Worm (Caenorhabditis elegans) whole organism, L4 larva: ENCODE data around the gene nono-1.

ENCODE experiments used
- D1046.2 ChIP-seq: fragments of 200-800 bp; sonication (Bioruptor generic); IDR thresholded peaks from 2 replicates; pipeline ENCODE4 v1.3.6; 2022; ENCODE audit warnings: missing genetic modification characterization, missing compliant biosample characterization
- F37D6.2 ChIP-seq: sonication (generic microtip); optimal IDR thresholded peaks from 2 replicates; lab custom pipeline; 2016; ENCODE audit warnings: mild to moderate bottlenecking, missing genetic modification characterization, missing compliant biosample characterization
- R02D3.7 ChIP-seq: fragments of 150-350 bp; sonication (generic microtip); optimal IDR thresholded peaks from 3 replicates; lab custom pipeline; 2014; ENCODE audit warnings: missing biosample characterization, missing genetic modification characterization
- T20F7.1 ChIP-seq: fragments of 200-800 bp; sonication (Bioruptor generic); optimal IDR thresholded peaks from 2 replicates; lab custom pipeline; 2018; ENCODE audit warnings: mild to moderate bottlenecking, missing genetic modification characterization, missing compliant biosample characterization
- Y75B8A.6 ChIP-seq: fragments of 200-800 bp; sonication (Bioruptor generic); IDR thresholded peaks from 2 replicates; pipeline ENCODE4 v1.3.6; 2022; ENCODE audit warnings: missing genetic modification reagents, missing genetic modification characterization, missing compliant biosample characterization
- aly-2 ChIP-seq: sonication (generic microtip); optimal IDR thresholded peaks from 2 replicates; lab custom pipeline; 2018; ENCODE audit warnings: missing biosample characterization, missing genetic modification characterization
- ama-1 ChIP-seq: fragments of 150-350 bp; optimal IDR thresholded peaks from 2 replicates; lab custom pipeline; 2014; ENCODE audit warnings: inconsistent platforms, mixed read lengths
- ceh-20 ChIP-seq: fragments of 200-800 bp; sonication (Bioruptor generic); IDR thresholded peaks from 2 replicates; pipeline ENCODE4 v1.3.6; 2022; ENCODE audit warnings: missing genetic modification reagents, missing genetic modification characterization, missing compliant biosample characterization
- ceh-32 ChIP-seq: sonication (generic microtip); optimal IDR thresholded peaks from 2 replicates; lab custom pipeline; 2016; ENCODE audit warnings: mild to moderate bottlenecking, missing genetic modification characterization, missing compliant biosample characterization; ENCODE audit not compliant: poor library complexity
- ces-1 ChIP-seq: fragments of 150-350 bp; sonication (generic microtip); optimal IDR thresholded peaks from 4 replicates; lab custom pipeline; 2014; ENCODE audit warnings: missing biosample characterization, missing genetic modification reagents, missing genetic modification characterization
- ctbp-1 ChIP-seq: fragments of 200-800 bp; sonication (Bioruptor generic); IDR thresholded peaks from 2 replicates; pipeline ENCODE4 v1.3.6; 2022; ENCODE audit warnings: missing genetic modification reagents, missing genetic modification characterization, missing compliant biosample characterization
- daf-16 ChIP-seq, 3 experiments: sonication (generic microtip); optimal IDR thresholded peaks; 2 replicates each; lab custom pipeline; 2016 to 2017; ENCODE audit warnings: missing genetic modification characterization in 3 of 3, missing genetic modification reagents in 3 of 3, mild to moderate bottlenecking in 2 of 3, missing compliant biosample characterization in 2 of 3, missing biosample characterization in 1 of 3, moderate library complexity in 1 of 3
- dmd-6 ChIP-seq: fragments of 200-800 bp; sonication (Bioruptor generic); IDR thresholded peaks from 2 replicates; pipeline ENCODE4 v1.3.6; 2022; ENCODE audit warnings: missing genetic modification reagents, missing genetic modification characterization, missing compliant biosample characterization
- dpl-1 ChIP-seq: fragments of 150-350 bp; optimal IDR thresholded peaks from 2 replicates; lab custom pipeline; 2014; ENCODE audit warnings: missing biosample characterization, missing genetic modification reagents, missing genetic modification characterization
- duxl-1 ChIP-seq: sonication (generic microtip); optimal IDR thresholded peaks from 2 replicates; lab custom pipeline; 2016; ENCODE audit warnings: mild to moderate bottlenecking, missing genetic modification characterization, moderate library complexity, missing compliant biosample characterization; ENCODE audit not compliant: poor library complexity
- dve-1 ChIP-seq: sonication (generic microtip); optimal IDR thresholded peaks from 2 replicates; lab custom pipeline; 2017; ENCODE audit warnings: antibody characterized with exemption, mild to moderate bottlenecking, missing genetic modification characterization, missing compliant biosample characterization; ENCODE audit not compliant: insufficient read depth
- egl-27 ChIP-seq: sonication (generic microtip); optimal IDR thresholded peaks from 3 replicates; lab custom pipeline; 2017; ENCODE audit warnings: missing biosample characterization, missing genetic modification reagents, missing genetic modification characterization
- fkh-10 ChIP-seq: fragments of 150-350 bp; optimal IDR thresholded peaks from 2 replicates; lab custom pipeline; 2014; ENCODE audit warnings: missing biosample characterization, missing genetic modification reagents, missing genetic modification characterization
- hlh-11 ChIP-seq: fragments of 200-800 bp; sonication (Bioruptor generic); optimal IDR thresholded peaks from 2 replicates; lab custom pipeline; 2018; ENCODE audit warnings: mild to moderate bottlenecking, missing genetic modification characterization, missing compliant biosample characterization
- hlh-30 ChIP-seq: sonication (generic microtip); optimal IDR thresholded peaks from 2 replicates; lab custom pipeline; 2017; ENCODE audit warnings: antibody characterized with exemption, mild to moderate bottlenecking, missing genetic modification characterization, missing compliant biosample characterization; ENCODE audit not compliant: insufficient read depth
- lin-1 ChIP-seq: fragments of 200-800 bp; sonication (Bioruptor generic); IDR thresholded peaks from 2 replicates; pipeline ENCODE4 v1.3.6; 2022; ENCODE audit warnings: missing genetic modification reagents, missing genetic modification characterization, missing compliant biosample characterization
- lin-29 ChIP-seq: fragments of 200-800 bp; sonication (Bioruptor generic); IDR thresholded peaks from 2 replicates; pipeline ENCODE4 v1.3.6; 2022; ENCODE audit warnings: missing genetic modification reagents, missing genetic modification characterization, missing compliant biosample characterization
- lin-38 ChIP-seq: fragments of 200-800 bp; sonication (Bioruptor generic); IDR thresholded peaks from 2 replicates; pipeline ENCODE4 v1.3.6; 2022; ENCODE audit warnings: missing genetic modification reagents, missing genetic modification characterization, missing compliant biosample characterization
- lin-39 ChIP-seq: fragments of 150-350 bp; optimal IDR thresholded peaks from 2 replicates; lab custom pipeline; 2014; ENCODE audit warnings: missing biosample characterization, missing genetic modification reagents, missing genetic modification characterization
- lsy-2 ChIP-seq, 2 experiments: fragments of 150-350 bp in 1 of 2; sonication (generic microtip) in 1 of 2; optimal IDR thresholded peaks; 2 replicates each; lab custom pipeline; 2014 to 2017; ENCODE audit warnings: missing biosample characterization in 2 of 2, missing genetic modification characterization in 2 of 2
- madf-5 ChIP-seq, 2 experiments: fragments of 200-800 bp; sonication (Bioruptor generic); IDR thresholded peaks; 2 replicates each; pipeline ENCODE4 v1.3.6; 2022; ENCODE audit warnings: missing compliant biosample characterization in 2 of 2, missing genetic modification characterization in 2 of 2
- mep-1 ChIP-seq: fragments of 150-350 bp; sonication (generic microtip); optimal IDR thresholded peaks from 3 replicates; lab custom pipeline; 2014; ENCODE audit warnings: missing biosample characterization, missing genetic modification characterization
- mes-2 ChIP-seq: sonication (generic microtip); optimal IDR thresholded peaks from 2 replicates; lab custom pipeline; 2016; ENCODE audit warnings: missing genotype, mild to moderate bottlenecking, missing genetic modification characterization, missing compliant biosample characterization; ENCODE audit not compliant: poor library complexity, severe bottlenecking
- nhr-111 ChIP-seq: fragments of 200-800 bp; sonication (Bioruptor generic); optimal IDR thresholded peaks from 2 replicates; lab custom pipeline; 2018; ENCODE audit warnings: mild to moderate bottlenecking, missing genetic modification characterization, missing compliant biosample characterization
- nhr-41 ChIP-seq: fragments of 200-800 bp; sonication (Bioruptor generic); IDR thresholded peaks from 2 replicates; pipeline ENCODE4 v1.3.6; 2022; ENCODE audit warnings: missing genetic modification reagents, missing genetic modification characterization, missing compliant biosample characterization
- nhr-48 ChIP-seq: sonication (generic microtip); optimal IDR thresholded peaks from 2 replicates; lab custom pipeline; 2016; ENCODE audit warnings: mild to moderate bottlenecking, missing genetic modification characterization, missing compliant biosample characterization
- nhr-6 ChIP-seq: fragments of 150-350 bp; optimal IDR thresholded peaks from 2 replicates; lab custom pipeline; 2014; ENCODE audit warnings: missing biosample characterization, missing genetic modification characterization
- nhr-76 ChIP-seq: fragments of 150-350 bp; optimal IDR thresholded peaks from 2 replicates; lab custom pipeline; 2014; ENCODE audit warnings: missing biosample characterization, missing genetic modification characterization
- php-3 ChIP-seq: fragments of 200-800 bp; sonication (Bioruptor generic); IDR thresholded peaks from 2 replicates; pipeline ENCODE4 v1.3.6; 2022; ENCODE audit warnings: missing genetic modification reagents, missing genetic modification characterization, missing compliant biosample characterization
- rbr-2 ChIP-seq: sonication (generic microtip); optimal IDR thresholded peaks from 2 replicates; lab custom pipeline; 2016; ENCODE audit warnings: missing genotype, missing genetic modification characterization, missing compliant biosample characterization
- sdz-12 ChIP-seq: fragments of 200-800 bp; sonication (Bioruptor generic); optimal IDR thresholded peaks from 2 replicates; lab custom pipeline; 2018; ENCODE audit warnings: mild to moderate bottlenecking, missing genetic modification characterization, missing compliant biosample characterization
- set-16 ChIP-seq: fragments of 200-800 bp; sonication (Bioruptor generic); IDR thresholded peaks from 2 replicates; pipeline ENCODE4 v1.3.6; 2022; ENCODE audit warnings: missing genetic modification reagents, missing genetic modification characterization, missing compliant biosample characterization
- skn-1 ChIP-seq: fragments of 150-350 bp; optimal IDR thresholded peaks from 2 replicates; lab custom pipeline; 2014; ENCODE audit warnings: missing biosample characterization, missing genetic modification characterization
- spr-1 ChIP-seq: sonication (generic microtip); optimal IDR thresholded peaks from 2 replicates; lab custom pipeline; 2016; ENCODE audit warnings: mild to moderate bottlenecking, missing genetic modification characterization, missing compliant biosample characterization
- spr-3 ChIP-seq: fragments of 200-800 bp; sonication (Bioruptor generic); optimal IDR thresholded peaks from 2 replicates; lab custom pipeline; 2018; ENCODE audit warnings: mild to moderate bottlenecking, missing genetic modification characterization, missing compliant biosample characterization
- unc-130 ChIP-seq: sonication (generic microtip); optimal IDR thresholded peaks from 2 replicates; lab custom pipeline; 2016; ENCODE audit warnings: missing genetic modification reagents, missing genetic modification characterization, missing compliant biosample characterization
- zfp-2 ChIP-seq: sonication (generic microtip); optimal IDR thresholded peaks from 2 replicates; lab custom pipeline; 2016; ENCODE audit warnings: mild to moderate bottlenecking, missing genetic modification characterization, missing compliant biosample characterization
- zip-11 ChIP-seq: fragments of 200-800 bp; sonication (Bioruptor generic); IDR thresholded peaks from 2 replicates; pipeline ENCODE4 v1.3.6; 2022; ENCODE audit warnings: missing genetic modification characterization, missing compliant biosample characterization
- ztf-11 ChIP-seq: fragments of 150-350 bp; optimal IDR thresholded peaks from 2 replicates; lab custom pipeline; 2014; ENCODE audit warnings: missing biosample characterization, missing genetic modification characterization
- ztf-7 ChIP-seq: fragments of 150-350 bp; optimal IDR thresholded peaks from 2 replicates; lab custom pipeline; 2014; ENCODE audit warnings: missing biosample characterization, missing genetic modification characterization

Gene nono-1

DNA sequence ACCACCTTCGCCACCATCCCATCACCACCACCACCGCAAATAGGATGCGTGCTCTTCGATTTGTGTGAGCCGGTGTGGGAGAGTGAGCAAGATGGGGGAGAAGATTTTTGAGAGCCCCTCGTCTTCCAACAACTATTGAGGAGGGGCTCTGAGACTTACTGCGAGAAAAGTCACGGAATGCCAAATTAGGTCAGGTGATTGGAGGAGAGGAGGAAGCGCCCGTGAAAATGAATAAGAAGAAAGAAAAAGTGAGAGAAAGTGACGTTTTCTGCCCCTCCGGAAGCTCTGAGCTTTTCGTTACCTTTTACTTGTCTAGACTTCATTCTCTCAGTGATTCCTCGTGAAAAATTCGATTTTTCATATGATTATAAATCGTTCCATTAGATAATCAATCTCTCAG lies 40.6 kb upstream of the nono-1 start:
- TF ChIP-seq ctbp-1 (GFP tag; lab: Robert Waterston, UW) (0 out of 2 replicates have a peak, but pooled peaks have one; percentile 8), hlh-30 (tag; lab: Kevin White, UChicago) (peak; percentile 30), set-16 (GFP tag; lab: Robert Waterston, UW) (0 out of 2 replicates have a peak, but pooled peaks have one; percentile 31), lin-1 (no peak)

DNA sequence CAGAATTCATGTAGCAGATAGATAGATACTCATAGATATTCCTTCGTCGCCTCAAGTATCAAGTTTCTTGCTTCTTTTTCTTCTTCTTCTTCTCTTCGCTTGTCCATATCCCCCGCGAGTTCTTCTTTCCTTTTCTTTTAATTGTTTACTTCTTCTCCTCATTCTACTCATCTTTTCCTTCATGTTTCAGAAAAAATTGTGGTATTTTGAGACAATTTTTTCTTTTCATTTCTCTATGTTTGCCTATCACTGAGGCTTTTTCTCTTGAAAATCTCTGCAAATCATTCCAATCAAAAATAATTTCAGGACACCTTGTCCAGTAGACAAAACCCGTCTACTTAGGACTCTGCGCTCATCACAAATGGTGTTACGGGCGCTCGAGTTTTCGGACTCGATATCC lies 34.9 kb upstream of the nono-1 start, which contains the start of gene T04C9.1:
T04C9.1 (plus strand) TSS at position 301 of the 400 bp plus-strand sequence.
- TF ChIP-seq php-3 (GFP tag; lab: Robert Waterston, UW) (no peak), lin-39 (no peak), T20F7.1 (GFP tag; lab: Kevin White, UChicago) (no peak), spr-1 (tag; lab: Kevin White, UChicago) (no peak), ztf-11 (no peak), F37D6.2 (tag; lab: Kevin White, UChicago) (no peak), nhr-41 (GFP tag; lab: Robert Waterston, UW) (no peak), spr-3 (GFP tag; lab: Kevin White, UChicago) (no peak), ama-1 (lab: Kevin White, UChicago) (no peak), rbr-2 (tag; lab: Kevin White, UChicago) (no peak), madf-5 (GFP tag; IDR thresholded peaks at IDR 0.05; lab: Robert Waterston, UW) (no peak), nhr-76 (no peak), ztf-7 (tag; lab: Kevin White, UChicago) (no peak), sdz-12 (no peak)

DNA sequence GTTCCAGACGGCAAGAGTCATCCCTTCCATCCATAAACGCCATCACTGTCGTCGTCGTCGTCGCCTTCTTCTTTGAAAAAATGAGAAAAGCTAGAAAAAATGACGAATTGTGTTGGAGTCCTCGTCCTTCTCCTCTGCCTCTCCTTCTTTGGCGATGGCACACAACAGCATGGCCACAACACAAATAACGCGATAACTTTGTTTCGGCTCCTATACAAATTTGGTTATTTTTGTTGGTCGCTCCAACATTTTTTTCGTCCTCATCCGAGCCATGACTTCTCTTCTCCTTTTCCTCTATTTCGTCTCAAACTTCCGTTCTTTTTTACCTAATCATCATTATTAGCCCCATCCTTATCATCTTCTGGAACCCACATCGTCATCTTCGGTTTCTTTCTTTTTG lies 34.0 kb upstream of the nono-1 start:
- TF ChIP-seq duxl-1 (tag; lab: Kevin White, UChicago) = no peak
- no peak for TF ChIP-seq egl-27 (tag; lab: Kevin White, UChicago)
- no peak for TF ChIP-seq mes-2 (tag; lab: Kevin White, UChicago)
- TF ChIP-seq ceh-20 (GFP tag; lab: Robert Waterston, UW) = no peak
- TF ChIP-seq dmd-6 (GFP tag; lab: Robert Waterston, UW) = no peak
- no peak for TF ChIP-seq daf-16 (GFP tag; optimal IDR thresholded peaks at IDR 0.05; lab: Kevin White, UChicago)
- no peak for TF ChIP-seq daf-16 (tag; optimal IDR thresholded peaks at IDR 0.05; lab: Kevin White, UChicago)
- TF ChIP-seq F37D6.2 (tag; lab: Kevin White, UChicago) = no peak
- peak in 1 of 2 experiments; percentile 7 for TF ChIP-seq lsy-2 (tag; optimal IDR thresholded peaks at IDR 0.05; lab: Kevin White, UChicago)
- no peak for TF ChIP-seq unc-130 (GFP tag; lab: Kevin White, UChicago)
- TF ChIP-seq fkh-10 = no peak
- no peak for TF ChIP-seq lin-39
- no peak for TF ChIP-seq zip-11
- TF ChIP-seq php-3 (GFP tag; lab: Robert Waterston, UW) = no peak
- no peak for TF ChIP-seq nhr-48 (tag; lab: Kevin White, UChicago)
- no peak for TF ChIP-seq hlh-11 (tag; lab: Kevin White, UChicago)
- no peak for TF ChIP-seq nhr-6
- peak; percentile 88 for TF ChIP-seq ces-1
- TF ChIP-seq ztf-11 = no peak
- no peak for TF ChIP-seq dpl-1 (GFP tag; lab: Kevin White, UChicago)
- TF ChIP-seq lin-38 (GFP tag; lab: Robert Waterston, UW) = no peak
- no peak for TF ChIP-seq Y75B8A.6 (GFP tag; lab: Robert Waterston, UW)
- no peak for TF ChIP-seq skn-1 (tag; lab: Kevin White, UChicago)
- TF ChIP-seq zfp-2 (tag; lab: Kevin White, UChicago) = no peak
- no peak for TF ChIP-seq aly-2 (tag; lab: Kevin White, UChicago)
- TF ChIP-seq ceh-32 (tag; lab: Kevin White, UChicago) = no peak
- no peak for TF ChIP-seq mep-1
- no peak for TF ChIP-seq D1046.2 (GFP tag; lab: Robert Waterston, UW)
- no peak for TF ChIP-seq lin-29 (GFP tag; lab: Robert Waterston, UW)
- TF ChIP-seq spr-1 (tag; lab: Kevin White, UChicago) = no peak
- no peak for TF ChIP-seq spr-3 (GFP tag; lab: Kevin White, UChicago)
- no peak for TF ChIP-seq dve-1 (tag; lab: Kevin White, UChicago)
- no peak for TF ChIP-seq nhr-111 (GFP tag; lab: Kevin White, UChicago)
- TF ChIP-seq R02D3.7 (tag; lab: Kevin White, UChicago) = no peak
- 0 out of 2 replicates have a peak, but pooled peaks have one; percentile 36 for TF ChIP-seq ctbp-1 (GFP tag; lab: Robert Waterston, UW)
- peak; percentile 16 for TF ChIP-seq rbr-2 (tag; lab: Kevin White, UChicago)
- TF ChIP-seq, all 104 proteins: peak for 4
